Worm (Caenorhabditis elegans): ENCODE data around the gene H05C05.4.

- no peak for TF ChIP-seq hlh-6 (tag; optimal IDR thresholded peaks at IDR 0.05)
- no peak for TF ChIP-seq unc-86 (tag; optimal IDR thresholded peaks at IDR 0.05)
- TF ChIP-seq tbx-2 (tag; optimal IDR thresholded peaks at IDR 0.05): no peak
Observed at ce11 chrIII:2946626-2947168, 696 bp upstream of the H05C05.4 start, which contains the start of gene H05C05.1.
